Worm (Caenorhabditis elegans) whole organism, dauer: ENCODE measurements around the gene Y41C4A.11.

Experiments
- unc-62 ChIP-seq: sonication (generic microtip); optimal IDR thresholded peaks from 2 replicates; lab custom pipeline; 2017; ENCODE audit warnings: missing biosample characterization, missing genetic modification reagents, missing genetic modification characterization

Gene Y41C4A.11

ce11 chrIII:11719400-11719875 is at the start of gene Y41C4A.11, which contains the start of gene elb-1:
Gene Y41C4A.11 (plus strand): TSS chrIII:11719860.
Gene elb-1 (minus strand): TSS chrIII:11719450.
- no peak for TF ChIP-seq unc-62 (GFP tag; lab: Kevin White, UChicago)

- no peak for TF ChIP-seq unc-62 (GFP tag; lab: Kevin White, UChicago)
Measured at ce11 chrIII:11680514-11680913, 39.1 kb upstream of the Y41C4A.11 start.

- TF ChIP-seq unc-62 (GFP tag; lab: Kevin White, UChicago) = no peak
Measured at ce11 chrIII:11681461-11682014, 38.1 kb upstream of the Y41C4A.11 start.

ce11 chrIII:11683038-11683437 is 36.6 kb upstream of the Y41C4A.11 start:
- TF ChIP-seq unc-62 (GFP tag; lab: Kevin White, UChicago) = no peak

- no peak for TF ChIP-seq unc-62 (GFP tag; lab: Kevin White, UChicago)
Measured at ce11 chrIII:11683790-11684189, 35.9 kb upstream of the Y41C4A.11 start.

- no peak for TF ChIP-seq unc-62 (GFP tag; lab: Kevin White, UChicago)
Measured at ce11 chrIII:11684770-11685169, 34.9 kb upstream of the Y41C4A.11 start.

- TF ChIP-seq unc-62 (GFP tag; lab: Kevin White, UChicago) = no peak
Measured at ce11 chrIII:11689303-11689702, 30.4 kb upstream of the Y41C4A.11 start.

- TF ChIP-seq unc-62 (GFP tag; lab: Kevin White, UChicago) = no peak
Measured at ce11 chrIII:11689887-11690286, 29.8 kb upstream of the Y41C4A.11 start.

- no peak for TF ChIP-seq unc-62 (GFP tag; lab: Kevin White, UChicago)
Measured at ce11 chrIII:11692380-11692779, 27.3 kb upstream of the Y41C4A.11 start.

- TF ChIP-seq unc-62 (GFP tag; lab: Kevin White, UChicago) = no peak
Measured at ce11 chrIII:11694506-11694947, 25.1 kb upstream of the Y41C4A.11 start.

- no peak for TF ChIP-seq unc-62 (GFP tag; lab: Kevin White, UChicago)
Measured at ce11 chrIII:11694975-11695374, 24.7 kb upstream of the Y41C4A.11 start, which contains the start of gene Y41C4A.22. Gene Y41C4A.22 (plus strand): TSS chrIII:11695275.

ce11 chrIII:11696273-11696672 is 23.4 kb upstream of the Y41C4A.11 start, which contains the start of gene Y41C4A.6:
Gene Y41C4A.6 (plus strand): TSS chrIII:11696573.
- TF ChIP-seq unc-62 (GFP tag; lab: Kevin White, UChicago) = no peak

ce11 chrIII:11698569-11698968 is 21.1 kb upstream of the Y41C4A.11 start, which contains the start of gene Y41C4A.7:
Gene Y41C4A.7 (plus strand): TSS chrIII:11698869.
- no peak for TF ChIP-seq unc-62 (GFP tag; lab: Kevin White, UChicago)

- TF ChIP-seq unc-62 (GFP tag; lab: Kevin White, UChicago) = no peak
Measured at ce11 chrIII:11699959-11700358, 19.7 kb upstream of the Y41C4A.11 start, which contains the start of gene pqn-84. Gene pqn-84 (plus strand): TSS chrIII:11700259.

- no peak for TF ChIP-seq unc-62 (GFP tag; lab: Kevin White, UChicago)
Measured at ce11 chrIII:11701863-11702262, 17.8 kb upstream of the Y41C4A.11 start.

- no peak for TF ChIP-seq unc-62 (GFP tag; lab: Kevin White, UChicago)
Measured at ce11 chrIII:11703006-11703775, 16.5 kb upstream of the Y41C4A.11 start.
